Fruit fly (Drosophila melanogaster) whole organism, embryonic: ENCODE results near the gene Cp18.

ENCODE experiments used
- Antp ChIP-seq: fragments of 200-800 bp; sonication (Bioruptor generic); optimal IDR thresholded peaks from 3 replicates; lab custom pipeline; 2016; ENCODE audit warnings: missing biosample characterization, missing genetic modification characterization
- Asciz ChIP-seq: fragments of 200-800 bp; sonication (Bioruptor generic); optimal IDR thresholded peaks from 2 replicates; lab custom pipeline; 2017; ENCODE audit warnings: missing biosample characterization, mild to moderate bottlenecking, missing genetic modification characterization, missing genetic modification reagents
- CG10147 ChIP-seq: fragments of 200-800 bp; sonication (Bioruptor generic); optimal IDR thresholded peaks from 2 replicates; lab custom pipeline; 2019; ENCODE audit warnings: missing biosample characterization, mild to moderate bottlenecking, missing genetic modification characterization, moderate library complexity
- CG12155 ChIP-seq: fragments of 200-800 bp; sonication (Bioruptor generic); optimal IDR thresholded peaks from 3 replicates; lab custom pipeline; 2016; ENCODE audit warnings: missing biosample characterization, missing genetic modification characterization
- CG12659 ChIP-seq: fragments of 200-800 bp; sonication (Bioruptor generic); optimal IDR thresholded peaks from 3 replicates; lab custom pipeline; 2017; ENCODE audit warnings: mild to moderate bottlenecking, missing biosample characterization, missing genetic modification reagents, missing genetic modification characterization
- CG13296 ChIP-seq: fragments of 200-800 bp; sonication (Bioruptor generic); optimal IDR thresholded peaks from 3 replicates; lab custom pipeline; 2018; ENCODE audit warnings: missing biosample characterization, mild to moderate bottlenecking, missing genetic modification characterization
- CG14014 ChIP-seq: fragments of 200-800 bp; sonication (Bioruptor generic); IDR thresholded peaks from 2 replicates; pipeline ENCODE4 v1.3.6; 2022; ENCODE audit warnings: missing biosample characterization, missing genetic modification characterization
- CG15479 ChIP-seq: fragments of 200-800 bp; sonication (Bioruptor generic); optimal IDR thresholded peaks from 3 replicates; lab custom pipeline; 2019; ENCODE audit warnings: missing biosample characterization, mild to moderate bottlenecking, missing genetic modification characterization, moderate library complexity
- CG17612 ChIP-seq: fragments of 200-800 bp; sonication (Bioruptor generic); IDR thresholded peaks from 2 replicates; pipeline ENCODE4 v1.3.6; 2022; ENCODE audit warnings: missing biosample characterization, missing genetic modification characterization
- CG1832 ChIP-seq: fragments of 200-800 bp; sonication (Bioruptor generic); optimal IDR thresholded peaks from 2 replicates; lab custom pipeline; 2017; ENCODE audit warnings: missing biosample characterization, mild to moderate bottlenecking, missing genetic modification characterization, inconsistent platforms
- CG2116 ChIP-seq: fragments of 200-800 bp; sonication (Bioruptor generic); optimal IDR thresholded peaks from 3 replicates; lab custom pipeline; 2018; ENCODE audit warnings: missing biosample characterization, mild to moderate bottlenecking, missing genetic modification characterization
- CG2678 ChIP-seq: fragments of 200-800 bp; sonication (Bioruptor generic); optimal IDR thresholded peaks from 3 replicates; lab custom pipeline; 2019; ENCODE audit warnings: missing biosample characterization, mild to moderate bottlenecking, missing genetic modification characterization, moderate library complexity
- CG32532 ChIP-seq: fragments of 200-800 bp; sonication (Bioruptor generic); IDR thresholded peaks from 2 replicates; pipeline ENCODE4 v1.3.6; 2022; ENCODE audit warnings: missing biosample characterization, missing genetic modification characterization
- CG33213 ChIP-seq: fragments of 200-800 bp; sonication (Bioruptor generic); optimal IDR thresholded peaks from 3 replicates; lab custom pipeline; 2016; ENCODE audit warnings: missing biosample characterization, missing genetic modification characterization
- CG3407 ChIP-seq: fragments of 200-800 bp; sonication (Bioruptor generic); optimal IDR thresholded peaks from 2 replicates; lab custom pipeline; 2018; ENCODE audit warnings: missing biosample characterization, mild to moderate bottlenecking, missing genetic modification characterization
- CG5180 ChIP-seq: fragments of 200-800 bp; sonication (Bioruptor generic); optimal IDR thresholded peaks from 3 replicates; lab custom pipeline; 2017; ENCODE audit warnings: missing biosample characterization, missing genetic modification characterization, mild to moderate bottlenecking, moderate library complexity, missing genetic modification reagents
- CG6175 ChIP-seq: fragments of 200-800 bp; sonication (Bioruptor generic); IDR thresholded peaks from 3 replicates; pipeline ENCODE4 v1.3.6; 2022; ENCODE audit warnings: missing biosample characterization, missing genetic modification characterization
- CG7745 ChIP-seq: fragments of 200-800 bp; sonication (Bioruptor generic); optimal IDR thresholded peaks from 2 replicates; lab custom pipeline; 2018; ENCODE audit warnings: missing biosample characterization, mild to moderate bottlenecking, missing genetic modification characterization, moderate library complexity
- CG8388 ChIP-seq: fragments of 200-800 bp; sonication (Bioruptor generic); optimal IDR thresholded peaks from 2 replicates; lab custom pipeline; 2019; ENCODE audit warnings: missing biosample characterization, mild to moderate bottlenecking, missing genetic modification characterization, moderate library complexity
- CG9727 ChIP-seq: fragments of 200-800 bp; sonication (Bioruptor generic); optimal IDR thresholded peaks from 3 replicates; lab custom pipeline; 2017; ENCODE audit warnings: missing biosample characterization, mild to moderate bottlenecking, missing genetic modification characterization
- CG9932 ChIP-seq: fragments of 200-800 bp; sonication (Bioruptor generic); IDR thresholded peaks from 2 replicates; pipeline ENCODE4 v1.3.6; 2022; ENCODE audit warnings: missing biosample characterization, missing genetic modification characterization
- D19A ChIP-seq: fragments of 200-800 bp; optimal IDR thresholded peaks from 3 replicates; lab custom pipeline; 2019; ENCODE audit warnings: missing biosample characterization, mild to moderate bottlenecking, missing genetic modification characterization, moderate library complexity
- Dad ChIP-seq: fragments of 200-800 bp; sonication (Bioruptor generic); optimal IDR thresholded peaks from 3 replicates; lab custom pipeline; 2016; ENCODE audit warnings: missing biosample characterization, missing genetic modification characterization
- Deaf1 ChIP-seq: fragments of 200-800 bp; optimal IDR thresholded peaks from 3 replicates; lab custom pipeline; 2019; ENCODE audit warnings: missing biosample characterization, mild to moderate bottlenecking, missing genetic modification characterization, moderate library complexity
- Dip3 ChIP-seq: fragments of 200-800 bp; sonication (Bioruptor generic); optimal IDR thresholded peaks from 3 replicates; lab custom pipeline; 2016; ENCODE audit warnings: missing biosample characterization, missing genetic modification characterization
- Drgx ChIP-seq: fragments of 200-800 bp; sonication (Bioruptor generic); IDR thresholded peaks from 2 replicates; pipeline ENCODE4 v1.3.6; 2022; ENCODE audit warnings: missing biosample characterization, missing genetic modification characterization
- Ets65A ChIP-seq: fragments of 200-800 bp; sonication (Bioruptor generic); peaks from one replicate; lab custom pipeline; 2016; ENCODE audit warnings: missing biosample characterization, missing genetic modification characterization
- Hey ChIP-seq: fragments of 200-800 bp; sonication (Bioruptor generic); optimal IDR thresholded peaks from 3 replicates; lab custom pipeline; 2018; ENCODE audit warnings: missing biosample characterization, mild to moderate bottlenecking, missing genetic modification characterization
- Lpt ChIP-seq: fragments of >200 bp; optimal IDR thresholded peaks from 2 replicates; lab custom pipeline; 2018; ENCODE audit warnings: missing biosample characterization, missing genetic modification characterization
- NC2α ChIP-seq: fragments of 200-800 bp; sonication (Bioruptor generic); optimal IDR thresholded peaks from 2 replicates; lab custom pipeline; 2016; ENCODE audit warnings: missing biosample characterization, missing genetic modification characterization
- Neu2 ChIP-seq: fragments of 200-800 bp; sonication (Bioruptor generic); optimal IDR thresholded peaks from 3 replicates; lab custom pipeline; 2016; ENCODE audit warnings: missing biosample characterization, missing genetic modification characterization, borderline replicate concordance
- NfI ChIP-seq: fragments of 200-800 bp; sonication (Bioruptor generic); optimal IDR thresholded peaks from 3 replicates; lab custom pipeline; 2018; ENCODE audit warnings: missing biosample characterization, mild to moderate bottlenecking, missing genetic modification characterization, moderate library complexity
- PHDP ChIP-seq: fragments of 200-800 bp; sonication (Bioruptor generic); optimal IDR thresholded peaks from 3 replicates; lab custom pipeline; 2018; ENCODE audit warnings: missing biosample characterization, mild to moderate bottlenecking, missing genetic modification characterization, moderate library complexity
- Spps ChIP-seq: fragments of 200-800 bp; sonication (Bioruptor generic); optimal IDR thresholded peaks from 2 replicates; lab custom pipeline; 2018; ENCODE audit warnings: missing biosample characterization, mild to moderate bottlenecking, missing genetic modification characterization
- Taf1 ChIP-seq: fragments of 200-800 bp; sonication (Bioruptor generic); IDR thresholded peaks from 2 replicates; pipeline ENCODE4 v1.3.6; 2022; ENCODE audit warnings: missing biosample characterization, missing genetic modification characterization
- Usf ChIP-seq: fragments of 200-800 bp; sonication (Bioruptor generic); optimal IDR thresholded peaks from 2 replicates; lab custom pipeline; 2017; ENCODE audit warnings: missing genotype, missing biosample characterization, missing genetic modification characterization
- Xrp1 ChIP-seq: fragments of 200-800 bp; sonication (Bioruptor generic); IDR thresholded peaks from 2 replicates; pipeline ENCODE4 v1.3.6; 2022; ENCODE audit warnings: missing biosample characterization, missing genetic modification characterization
- amos ChIP-seq: fragments of 200-800 bp; sonication (Bioruptor generic); IDR thresholded peaks from 2 replicates; pipeline ENCODE4 v1.3.6; 2022; ENCODE audit warnings: missing biosample characterization, missing genetic modification characterization; ENCODE audit not compliant: partially characterized antibody
- bowl ChIP-seq: fragments of 200-800 bp; sonication (Bioruptor generic); IDR thresholded peaks from 2 replicates; pipeline ENCODE4 v1.3.6; 2022; ENCODE audit warnings: missing biosample characterization, missing genetic modification characterization
- bsh ChIP-seq, 2 experiments: fragments of 200-800 bp; sonication (Bioruptor generic); optimal IDR thresholded peaks; 2 replicates each; lab custom pipeline; 2017 to 2018; ENCODE audit warnings: mild to moderate bottlenecking in 2 of 2, missing biosample characterization in 2 of 2, missing genetic modification characterization in 2 of 2, moderate library complexity in 1 of 2
- dpn ChIP-seq, 2 experiments: fragments of 200-800 bp; sonication (Bioruptor generic); optimal IDR thresholded peaks; 3 replicates each; lab custom pipeline; 2016; ENCODE audit warnings: missing biosample characterization in 2 of 2, missing genetic modification characterization in 2 of 2
- emc ChIP-seq: fragments of 200-800 bp; sonication (Bioruptor generic); optimal IDR thresholded peaks from 2 replicates; lab custom pipeline; 2016; ENCODE audit warnings: missing biosample characterization, missing genetic modification characterization
- fd96Cb ChIP-seq: fragments of 200-800 bp; sonication (Bioruptor generic); optimal IDR thresholded peaks from 2 replicates; lab custom pipeline; 2018; ENCODE audit warnings: missing biosample characterization, mild to moderate bottlenecking, missing genetic modification characterization, moderate library complexity
- jumu ChIP-seq: fragments of 200-800 bp; sonication (Bioruptor generic); optimal IDR thresholded peaks from 3 replicates; lab custom pipeline; 2016; ENCODE audit warnings: missing biosample characterization, missing genetic modification characterization
- klu ChIP-seq: fragments of 200-800 bp; sonication (Bioruptor generic); IDR thresholded peaks from 2 replicates; pipeline ENCODE4 v1.3.6; 2022; ENCODE audit warnings: missing biosample characterization, missing genetic modification characterization
- pan ChIP-seq, 4 experiments: fragments of >200 bp in 3 of 4; fragments of 200-800 bp in 1 of 4; sonication (Bioruptor generic) in 1 of 4; optimal IDR thresholded peaks in 3 of 4; IDR thresholded peaks in 1 of 4; 2 replicates each; pipeline versions ENCODE4 v1.3.6 to Lab custom; 2017 to 2022; ENCODE audit warnings: missing biosample characterization in 2 of 4, missing genetic modification characterization in 2 of 4, mixed read lengths in 1 of 4
- sc ChIP-seq, 3 experiments: fragments of >200 bp in 2 of 3; fragments of 200-800 bp in 1 of 3; sonication (Bioruptor generic) in 1 of 3; optimal IDR thresholded peaks; 2 replicates in 2 of 3; 3 replicates in 1 of 3; lab custom pipeline; 2017; ENCODE audit warnings: mild to moderate bottlenecking in 1 of 3, missing biosample characterization in 1 of 3, missing genetic modification characterization in 1 of 3, missing genetic modification reagents in 1 of 3
- tap ChIP-seq: fragments of 200-800 bp; optimal IDR thresholded peaks from 3 replicates; lab custom pipeline; 2019; ENCODE audit warnings: missing biosample characterization, mild to moderate bottlenecking, missing genetic modification characterization, moderate library complexity
- trem ChIP-seq: fragments of 200-800 bp; optimal IDR thresholded peaks from 3 replicates; lab custom pipeline; 2019; ENCODE audit warnings: missing biosample characterization, mild to moderate bottlenecking, missing genetic modification characterization, moderate library complexity
- yki ChIP-seq: fragments of >200 bp; optimal IDR thresholded peaks from 3 replicates; lab custom pipeline; 2018
- zfh2 ChIP-seq: fragments of 200-800 bp; sonication (Bioruptor generic); optimal IDR thresholded peaks from 2 replicates; lab custom pipeline; 2016; ENCODE audit warnings: missing biosample characterization, missing genetic modification characterization

Gene Cp18

DNA sequence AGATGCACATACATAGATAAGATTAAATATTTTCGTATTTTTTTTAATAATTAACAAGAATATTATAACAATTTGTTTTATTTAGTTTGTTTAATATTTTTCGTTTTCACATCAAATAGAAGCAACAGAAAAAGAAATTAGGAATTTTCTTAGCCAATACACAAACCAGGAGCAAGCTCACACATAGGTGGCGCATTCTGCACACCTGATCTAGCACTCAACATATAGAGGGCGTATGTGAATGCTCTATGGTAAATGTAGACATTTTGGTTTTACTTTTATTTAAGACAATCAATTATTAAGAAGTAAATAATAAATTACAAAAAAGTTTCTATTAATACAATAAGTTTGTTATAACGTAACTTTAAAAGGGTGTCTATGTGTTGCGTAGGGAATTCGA, 22.2 kb downstream of the Cp18 start (continued):
- TF ChIP-seq CG9727 (no peak), bsh (GFP tag; optimal IDR thresholded peaks at IDR 0.05; lab: Kevin White, UChicago) (no peak), bowl (GFP tag; lab: Robert Waterston, UW) (no peak), D19A (tag; lab: Kevin White, UChicago) (no peak), trem (tag; lab: Kevin White, UChicago) (peak; percentile 18), Dip3 (GFP tag; lab: Kevin White, UChicago) (no peak), NC2α (GFP tag; lab: Kevin White, UChicago) (no peak), CG1832 (GFP tag; lab: Kevin White, UChicago) (no peak), CG12155 (GFP tag; lab: Kevin White, UChicago) (peak; percentile 19), Usf (GFP tag; lab: Kevin White, UChicago) (no peak), CG3407 (GFP tag; lab: Kevin White, UChicago) (no peak), tap (tag; lab: Kevin White, UChicago) (no peak), Spps (tag; lab: Kevin White, UChicago) (no peak), Lpt (GFP tag; lab: Kevin White, UChicago) (no peak), amos (peak; percentile 34), CG14014 (GFP tag; lab: Robert Waterston, UW) (no peak), Dad (GFP tag; lab: Kevin White, UChicago) (no peak), CG13296 (GFP tag; lab: Kevin White, UChicago) (no peak), CG9932 (GFP tag; lab: Robert Waterston, UW) (peak; percentile 74), CG6175 (GFP tag; lab: Robert Waterston, UW) (no peak), Taf1 (GFP tag; lab: Robert Waterston, UW) (no peak), CG2116 (GFP tag; lab: Kevin White, UChicago) (no peak), pan (optimal IDR thresholded peaks at IDR 0.05; lab: Kevin White, UChicago) (no peak), pan (GFP tag; optimal IDR thresholded peaks at IDR 0.05 in 1 of 2, IDR thresholded peaks at IDR 0.05 in 1 of 2) (no peak), CG5180 (no peak), yki (lab: Kevin White, UChicago) (no peak), Ets65A (peak; percentile 62), klu (GFP tag; lab: Robert Waterston, UW) (no peak), fd96Cb (no peak), Xrp1 (GFP tag; lab: Robert Waterston, UW) (no peak), NfI (GFP tag; lab: Kevin White, UChicago) (peak; percentile 32), Deaf1 (tag; lab: Kevin White, UChicago) (no peak), jumu (GFP tag; lab: Kevin White, UChicago) (no peak), Neu2 (GFP tag; lab: Kevin White, UChicago) (no peak), Antp (GFP tag; lab: Kevin White, UChicago) (no peak), Asciz (GFP tag; lab: Kevin White, UChicago) (no peak), dpn (GFP tag; optimal IDR thresholded peaks at IDR 0.05; lab: Kevin White, UChicago) (peak; percentile 5 to 42), CG8388 (no peak), CG10147 (GFP tag; lab: Kevin White, UChicago) (no peak), CG17612 (no peak), emc (GFP tag; lab: Kevin White, UChicago) (no peak), CG7745 (no peak), Drgx (GFP tag; lab: Robert Waterston, UW) (no peak), CG12659 (GFP tag; lab: Kevin White, UChicago) (no peak), Hey (tag; lab: Kevin White, UChicago) (no peak), zfh2 (GFP tag; lab: Kevin White, UChicago) (no peak), sc (optimal IDR thresholded peaks at IDR 0.05; lab: Kevin White, UChicago) (no peak), sc (GFP tag; optimal IDR thresholded peaks at IDR 0.05; lab: Kevin White, UChicago) (no peak), CG32532 (peak; percentile 79), CG33213 (GFP tag; lab: Kevin White, UChicago) (peak; percentile 25), CG15479 (GFP tag; lab: Kevin White, UChicago) (no peak), PHDP (tag; lab: Kevin White, UChicago) (no peak), CG2678 (tag; lab: Kevin White, UChicago) (no peak)
